Fruit fly (Drosophila melanogaster): ENCODE data around the gene gudu.

gudu gene

DNA sequence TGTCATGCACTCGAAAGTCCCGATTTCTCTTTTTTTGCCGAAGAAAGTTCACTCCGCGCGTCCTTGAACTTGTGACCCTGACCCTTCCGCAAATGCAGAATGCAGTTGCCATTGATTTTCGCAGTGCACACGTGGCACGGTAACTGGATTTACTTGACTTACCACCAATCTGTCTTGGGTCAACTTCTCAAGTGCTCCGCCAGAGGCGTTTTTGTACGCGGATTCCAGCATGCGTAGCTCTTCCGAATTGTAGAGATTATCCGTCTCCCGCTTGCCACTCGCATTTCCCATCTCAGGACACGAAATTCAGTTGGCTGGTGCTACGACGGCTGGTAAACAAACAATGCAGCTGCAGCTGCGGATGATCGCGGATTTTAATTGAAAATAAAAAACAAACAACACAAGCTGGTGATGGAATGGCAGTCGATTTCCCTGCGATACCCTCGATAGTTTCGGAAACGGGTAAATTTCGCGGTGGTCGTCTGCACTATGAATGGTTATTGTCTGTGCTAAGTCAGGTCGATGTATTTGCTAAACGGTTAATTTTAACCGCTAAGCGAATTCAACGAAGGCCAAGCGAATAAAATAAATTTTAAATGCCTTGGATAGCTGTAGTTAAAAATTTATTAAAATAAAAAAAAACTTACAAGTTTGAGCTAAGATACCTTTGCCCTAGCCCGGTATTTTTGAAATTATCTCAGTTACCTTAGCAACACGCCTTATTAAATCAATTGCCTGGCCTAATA is at the start of gene gudu, which contains the start of gene CG5149:
Gene gudu, plus strand, starts transcription at position 696 of the 746 bp plus-strand sequence.
Gene CG5149, minus strand, starts transcription at position 441 of the 746 bp plus-strand sequence.
- TF ChIP-seq psq (optimal IDR thresholded peaks at IDR 0.05): no peak
- no peak for TF ChIP-seq pan (optimal IDR thresholded peaks at IDR 0.05)

DNA sequence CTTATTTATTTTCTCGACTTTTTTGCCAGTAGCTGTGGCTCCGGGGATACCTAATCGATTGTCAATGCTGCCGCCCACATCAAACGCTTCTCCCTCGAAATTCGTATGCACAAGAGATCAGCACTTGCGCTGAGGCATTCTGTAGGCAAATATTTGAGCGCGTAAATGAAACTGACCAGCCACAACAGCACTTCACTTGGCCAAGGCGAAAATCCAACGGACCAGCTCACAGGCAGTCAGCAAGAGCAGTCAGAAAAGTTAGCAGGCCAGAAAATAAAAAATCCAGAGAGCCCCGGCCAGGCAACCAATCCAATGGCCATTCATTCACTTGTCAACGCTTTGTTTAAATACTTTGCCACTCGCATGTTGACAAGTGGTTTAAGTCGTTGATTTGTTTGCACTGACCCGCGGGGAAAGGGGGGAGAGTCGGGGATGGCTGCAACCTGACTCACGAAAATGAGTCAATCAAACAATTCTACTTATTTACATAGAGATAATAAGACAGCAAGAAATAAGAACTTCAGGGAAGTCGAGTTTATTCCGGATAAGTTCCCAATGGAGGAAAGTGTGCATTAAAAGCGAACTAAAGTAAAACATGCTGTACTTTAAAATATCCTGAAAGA is 48.8 kb upstream of the gudu start:
- TF ChIP-seq Dll (optimal IDR thresholded peaks at IDR 0.05) (no peak), psq (optimal IDR thresholded peaks at IDR 0.05) (no peak), usp (GFP tag; optimal IDR thresholded peaks at IDR 0.05) (no peak), EcR (GFP tag; optimal IDR thresholded peaks at IDR 0.05) (no peak), pan (optimal IDR thresholded peaks at IDR 0.05) (no peak), CG8478 (optimal IDR thresholded peaks at IDR 0.05) (no peak)

DNA sequence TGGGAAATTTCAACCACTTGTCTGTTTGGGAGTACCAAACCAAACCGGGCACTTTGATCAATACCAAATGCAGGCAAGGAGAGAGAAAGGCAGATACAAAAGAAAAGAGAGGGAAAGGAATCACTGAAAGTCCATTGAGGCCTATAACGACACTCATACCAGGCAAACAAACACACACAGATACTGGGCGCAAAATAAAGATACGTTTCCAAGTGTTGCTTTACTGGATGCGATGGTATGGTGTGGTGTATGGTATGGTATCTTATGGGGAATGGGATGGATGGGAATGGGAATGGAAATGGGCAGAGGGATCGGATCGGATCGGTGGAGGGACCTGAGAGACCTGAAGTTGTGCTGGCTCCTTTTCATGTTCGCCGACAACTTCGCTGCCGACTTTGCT is 48.2 kb upstream of the gudu start:
- TF ChIP-seq pan (optimal IDR thresholded peaks at IDR 0.05): no peak

DNA sequence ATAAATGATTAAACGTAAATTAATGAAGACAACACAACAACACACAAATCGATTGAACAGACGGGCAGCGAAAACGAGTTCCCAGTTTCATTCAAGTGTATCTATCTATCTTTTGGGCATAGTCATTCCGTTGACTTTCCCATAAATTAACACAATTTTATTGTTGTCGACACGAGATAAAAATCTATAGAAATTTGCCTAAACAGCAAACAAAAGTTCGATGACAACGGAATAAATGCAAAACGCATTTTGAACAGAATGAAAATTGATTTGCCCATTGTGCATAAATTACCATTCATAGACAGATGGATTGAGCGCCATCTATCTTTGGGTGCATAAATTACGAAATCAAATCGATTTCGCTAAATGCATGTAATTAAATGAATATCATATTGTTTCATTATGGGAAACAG is 35.5 kb upstream of the gudu start:
- no peak for TF ChIP-seq usp (GFP tag; optimal IDR thresholded peaks at IDR 0.05)
- no peak for TF ChIP-seq CG8478 (optimal IDR thresholded peaks at IDR 0.05)
- no peak for TF ChIP-seq pan (optimal IDR thresholded peaks at IDR 0.05)
- TF ChIP-seq EcR (GFP tag; optimal IDR thresholded peaks at IDR 0.05): no peak
- no peak for TF ChIP-seq Dll (optimal IDR thresholded peaks at IDR 0.05)
- TF ChIP-seq psq (optimal IDR thresholded peaks at IDR 0.05): no peak

DNA sequence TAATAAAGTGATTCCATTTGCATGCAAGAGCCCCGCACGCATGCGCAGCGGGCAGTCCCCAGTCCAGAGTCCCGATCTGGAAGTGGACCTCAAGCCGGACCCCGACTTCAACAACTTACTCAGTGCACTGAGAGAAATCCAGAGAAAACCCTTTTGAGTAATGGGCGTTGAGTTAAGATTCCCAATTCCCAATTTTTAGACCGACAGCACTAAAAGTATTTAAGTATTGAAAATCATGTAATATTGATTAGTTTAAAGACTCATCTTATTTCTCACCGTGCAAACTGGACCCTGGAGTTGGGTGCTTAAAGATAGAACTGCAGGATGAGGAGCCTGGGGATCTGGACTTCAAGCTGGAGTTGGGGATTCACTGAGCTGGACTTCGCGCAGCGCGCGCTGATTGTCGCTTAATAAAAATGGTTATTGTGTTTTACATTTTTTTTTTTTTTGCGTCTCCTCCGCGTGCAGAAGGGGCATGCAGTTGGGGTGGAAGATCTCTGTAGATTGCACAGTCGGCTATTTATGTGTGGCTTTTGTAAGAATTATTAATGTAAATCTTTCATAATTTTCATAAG is 30.2 kb upstream of the gudu start:
- TF ChIP-seq psq (optimal IDR thresholded peaks at IDR 0.05): no peak
- no peak for TF ChIP-seq EcR (GFP tag; optimal IDR thresholded peaks at IDR 0.05)
- no peak for TF ChIP-seq Dll (optimal IDR thresholded peaks at IDR 0.05)
- TF ChIP-seq CG8478 (optimal IDR thresholded peaks at IDR 0.05): no peak
- no peak for TF ChIP-seq usp (GFP tag; optimal IDR thresholded peaks at IDR 0.05)

DNA sequence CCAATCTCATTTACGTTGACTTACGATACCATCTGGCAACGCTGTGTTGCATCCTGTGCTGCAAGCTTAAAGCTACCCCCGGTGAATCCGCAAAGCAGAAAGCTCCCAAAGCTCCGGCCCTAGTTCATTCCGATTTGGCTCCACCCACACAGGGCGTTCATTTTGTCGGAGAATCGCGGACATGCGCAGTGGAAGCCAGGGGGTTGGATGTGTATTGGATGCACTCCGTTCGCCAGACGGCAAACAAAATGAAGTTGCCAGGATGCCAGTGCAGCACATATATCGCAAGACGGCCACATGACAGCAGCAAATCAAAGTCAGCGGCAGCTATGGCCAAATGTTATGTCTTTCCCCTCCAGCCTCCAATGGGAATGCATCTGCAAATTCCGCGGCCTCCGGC is 29.5 kb upstream of the gudu start:
- TF ChIP-seq pan (optimal IDR thresholded peaks at IDR 0.05): no peak
- no peak for TF ChIP-seq CG8478 (optimal IDR thresholded peaks at IDR 0.05)
- no peak for TF ChIP-seq usp (GFP tag; optimal IDR thresholded peaks at IDR 0.05)
- no peak for TF ChIP-seq Dll (optimal IDR thresholded peaks at IDR 0.05)
- TF ChIP-seq psq (optimal IDR thresholded peaks at IDR 0.05): no peak
- no peak for TF ChIP-seq EcR (GFP tag; optimal IDR thresholded peaks at IDR 0.05)

DNA sequence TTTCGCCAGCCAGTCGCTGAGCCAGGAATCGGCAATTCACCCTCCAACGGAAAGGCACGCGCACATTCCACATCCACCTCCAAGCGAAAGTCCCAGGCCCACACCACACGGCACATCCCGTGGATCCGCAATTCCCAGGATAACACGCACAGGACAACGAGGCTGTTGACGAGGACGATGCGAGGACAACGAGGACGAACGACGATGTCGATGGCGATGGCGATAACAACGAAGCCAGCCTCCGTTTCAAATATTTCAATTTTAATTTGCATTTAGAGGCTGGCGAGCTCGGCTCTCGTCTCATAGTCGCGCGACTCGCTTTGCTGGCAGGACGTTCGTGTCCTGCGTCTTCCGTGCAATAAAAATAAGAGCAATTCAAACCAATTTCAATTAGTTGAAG is 25.2 kb upstream of the gudu start, which contains the start of gene Wnt10:
Gene Wnt10, plus strand, starts transcription at position 301 of the 400 bp plus-strand sequence.
- TF ChIP-seq EcR (GFP tag; optimal IDR thresholded peaks at IDR 0.05) (no peak), usp (GFP tag; optimal IDR thresholded peaks at IDR 0.05) (no peak), psq (optimal IDR thresholded peaks at IDR 0.05) (no peak), pan (optimal IDR thresholded peaks at IDR 0.05) (no peak), CG8478 (optimal IDR thresholded peaks at IDR 0.05) (no peak), Dll (optimal IDR thresholded peaks at IDR 0.05) (no peak)

DNA sequence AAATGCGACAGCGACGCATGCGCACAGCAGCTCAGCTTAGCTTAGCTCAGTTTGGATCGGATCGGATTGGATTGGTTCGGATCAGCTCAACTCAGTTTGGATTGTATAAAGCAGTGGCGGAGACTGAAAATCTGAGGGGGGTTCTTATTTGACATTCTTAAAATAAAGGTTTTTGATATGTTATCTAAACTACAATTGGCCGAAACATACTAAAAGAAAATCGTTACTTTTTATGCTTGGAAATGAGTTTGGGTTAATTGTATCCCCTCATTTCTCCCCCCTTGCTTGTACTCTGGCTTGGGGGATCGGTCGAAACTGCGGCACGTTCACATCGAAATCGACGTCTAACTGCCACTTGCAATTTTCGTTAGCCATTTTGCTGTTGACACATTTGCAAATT is 12.2 kb upstream of the gudu start:
- TF ChIP-seq psq (optimal IDR thresholded peaks at IDR 0.05) (no peak), Dll (optimal IDR thresholded peaks at IDR 0.05) (no peak), CG8478 (optimal IDR thresholded peaks at IDR 0.05) (no peak)

DNA sequence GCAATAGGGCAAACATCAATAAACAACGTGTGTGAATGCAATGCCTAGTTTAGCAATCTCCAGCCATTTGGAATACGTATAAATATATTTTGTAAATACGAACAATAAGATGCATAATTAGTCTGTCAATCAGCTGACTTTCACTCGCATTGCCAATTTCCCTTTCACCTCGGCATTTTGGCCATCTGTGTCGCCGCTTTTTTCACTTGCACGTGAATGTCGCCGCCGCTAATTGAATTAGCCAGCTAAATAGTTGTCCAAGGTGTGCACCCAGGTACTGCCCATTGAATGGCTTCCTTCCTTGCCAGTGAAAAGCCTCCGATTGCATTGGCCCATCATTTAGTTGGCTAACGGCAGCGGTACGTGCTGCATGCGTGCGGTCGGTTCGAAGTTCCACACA is 10.9 kb upstream of the gudu start, which contains the start of gene ninaC:
Gene ninaC, plus strand, starts transcription at position 301 of the 400 bp plus-strand sequence.
- TF ChIP-seq psq (optimal IDR thresholded peaks at IDR 0.05) (no peak), pan (optimal IDR thresholded peaks at IDR 0.05) (no peak), CG8478 (optimal IDR thresholded peaks at IDR 0.05) (no peak), usp (GFP tag; optimal IDR thresholded peaks at IDR 0.05) (no peak), Dll (optimal IDR thresholded peaks at IDR 0.05) (no peak), EcR (GFP tag; optimal IDR thresholded peaks at IDR 0.05) (no peak)

DNA sequence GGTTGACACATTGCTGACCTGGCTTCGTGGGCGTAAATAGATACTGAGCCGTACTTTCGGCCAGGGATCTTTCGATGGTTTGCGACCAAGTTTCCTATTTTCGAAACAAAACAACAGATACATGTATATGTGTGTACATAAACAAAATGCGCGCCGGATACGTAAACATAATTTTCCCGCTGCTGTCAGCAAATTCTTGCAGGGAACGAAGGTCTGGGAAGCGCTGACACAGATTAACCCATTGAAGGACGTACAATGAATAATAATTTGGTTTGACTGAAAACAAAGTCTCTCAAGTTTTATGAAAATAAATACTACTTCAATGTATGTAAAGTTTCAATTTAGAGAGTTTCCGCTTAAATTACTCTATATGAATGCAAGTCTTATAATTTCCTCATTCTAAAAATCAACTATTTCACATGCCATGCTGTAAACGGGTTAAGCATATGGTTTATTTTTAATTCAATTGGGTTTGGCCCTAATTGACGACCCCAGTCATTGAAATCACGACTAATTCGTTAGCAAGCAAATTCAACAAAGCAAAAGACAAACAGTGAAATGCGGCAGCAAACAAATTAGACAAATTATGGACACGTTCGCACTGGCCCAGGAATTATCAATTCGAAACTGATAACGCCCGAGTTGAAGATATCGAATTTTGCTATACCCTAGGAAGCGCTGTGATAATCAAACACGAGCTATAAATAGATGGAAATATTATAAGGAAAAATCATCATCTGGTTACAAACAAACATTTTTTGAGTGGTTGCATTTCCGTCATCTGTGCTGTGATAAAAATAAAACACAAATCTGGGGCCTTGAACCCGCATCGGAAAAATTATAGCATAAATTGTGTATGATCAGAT is 1.5 kb upstream of the gudu start:
- TF ChIP-seq EcR (GFP tag; optimal IDR thresholded peaks at IDR 0.05) (no peak), pan (optimal IDR thresholded peaks at IDR 0.05) (peak; percentile 55)

DNA sequence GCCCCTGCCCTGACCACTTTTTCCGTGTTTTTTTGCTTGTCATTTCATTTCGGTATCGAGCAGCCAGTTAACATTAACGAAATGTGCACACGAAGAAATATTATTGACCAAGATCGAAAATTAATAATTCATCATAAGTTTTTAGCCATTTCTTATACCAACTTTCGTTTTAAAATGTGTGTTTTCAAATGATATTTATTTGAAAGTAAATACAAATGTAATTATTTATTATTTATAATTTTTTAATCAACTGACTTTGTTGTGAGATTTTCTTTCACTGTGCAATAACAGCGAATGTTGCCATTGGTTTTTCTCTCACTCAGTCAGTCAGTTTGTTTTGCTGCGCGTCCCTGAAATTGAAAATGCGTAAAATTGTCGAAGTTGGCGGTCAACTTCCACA is 7.5 kb downstream of the gudu start:
- TF ChIP-seq CG8478 (optimal IDR thresholded peaks at IDR 0.05) (no peak), usp (GFP tag; optimal IDR thresholded peaks at IDR 0.05) (no peak), EcR (GFP tag; optimal IDR thresholded peaks at IDR 0.05) (no peak), pan (optimal IDR thresholded peaks at IDR 0.05) (no peak), psq (optimal IDR thresholded peaks at IDR 0.05) (no peak), Dll (optimal IDR thresholded peaks at IDR 0.05) (no peak)

DNA sequence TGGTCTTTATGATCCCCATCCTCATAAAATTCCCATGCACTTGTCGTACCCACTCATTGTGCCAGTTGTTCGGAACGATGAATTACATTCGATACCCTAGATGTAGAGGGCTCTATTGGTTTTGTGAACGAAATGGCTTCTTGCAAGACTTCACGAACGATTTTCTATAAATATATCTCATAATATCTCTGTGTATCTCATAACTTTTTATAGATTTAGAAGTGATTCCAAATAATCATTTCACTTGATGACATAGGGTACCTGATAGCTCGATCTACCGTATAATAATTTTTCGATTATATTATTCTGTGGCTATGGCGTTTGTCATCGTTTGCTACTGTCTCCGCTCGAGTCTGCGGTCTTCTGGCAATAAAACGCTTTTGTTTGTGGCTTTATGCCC is 8.7 kb downstream of the gudu start:
- peak; percentile 29 for TF ChIP-seq pan (optimal IDR thresholded peaks at IDR 0.05)
- TF ChIP-seq psq (optimal IDR thresholded peaks at IDR 0.05): no peak
